Worm (Caenorhabditis elegans) whole organism, L4/young adult: ENCODE data around the gene scp-1.

Experiments
- W03F9.2 ChIP-seq: fragments of 150-350 bp; optimal IDR thresholded peaks from 2 replicates; lab custom pipeline; 2014; ENCODE audit warnings: missing biosample characterization, missing genetic modification characterization
- dao-5 ChIP-seq: sonication (generic microtip); optimal IDR thresholded peaks from 2 replicates; lab custom pipeline; 2016; ENCODE audit warnings: missing genotype, missing genetic modification characterization, moderate library complexity, missing compliant biosample characterization
- him-1 ChIP-seq: sonication (generic microtip); optimal IDR thresholded peaks from 2 replicates; lab custom pipeline; 2016; ENCODE audit warnings: missing genotype, missing genetic modification reagents, missing genetic modification characterization, missing compliant biosample characterization

DNA sequence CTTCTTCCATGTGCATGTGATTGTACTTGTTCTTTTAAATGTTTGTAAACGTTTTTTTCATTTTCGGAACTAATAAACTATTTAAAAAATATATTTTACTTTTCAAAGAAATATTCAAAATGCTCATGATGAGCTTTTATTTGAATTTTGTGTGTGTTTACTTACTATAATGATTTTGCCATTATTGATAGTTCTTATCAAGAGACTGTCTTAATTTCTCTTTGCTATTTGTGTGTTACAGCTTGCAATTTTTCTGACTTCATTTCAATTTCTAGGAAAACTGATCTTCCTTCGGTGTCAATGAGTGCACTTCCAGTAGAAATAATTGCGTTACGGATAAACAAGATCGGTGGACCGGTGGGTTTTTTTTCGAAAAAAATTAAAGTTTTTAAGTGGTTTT is 41.0 kb downstream of the scp-1 start, which contains the start of gene C06C3.12:
- TF ChIP-seq him-1 (no peak), dao-5 (tag; lab: Kevin White, UChicago) (no peak), W03F9.2 (tag; lab: Kevin White, UChicago) (no peak)
